Worm (Caenorhabditis elegans) whole organism, L2 larva: Measurements from ENCODE around the gene scl-27.

Source experiments
- blmp-1 ChIP-seq: sonication (generic microtip); optimal IDR thresholded peaks from 2 replicates; lab custom pipeline; 2017; ENCODE audit warnings: missing genetic modification characterization, mild to moderate bottlenecking, missing compliant biosample characterization, antibody characterized with exemption, moderate library complexity; ENCODE audit not compliant: insufficient read depth
- mdl-1 ChIP-seq, 2 experiments: fragments of 150-350 bp in 1 of 2; sonication (generic microtip) in 1 of 2; optimal IDR thresholded peaks; 2 replicates each; lab custom pipeline; 2017; ENCODE audit warnings: missing biosample characterization in 2 of 2, missing genetic modification characterization in 2 of 2
- ztf-11 ChIP-seq: sonication (generic microtip); optimal IDR thresholded peaks from 2 replicates; lab custom pipeline; 2017; ENCODE audit warnings: missing biosample characterization, missing genetic modification characterization

ce11 chrV:415072-415471 is 15.3 kb downstream of the scl-27 start:
- TF ChIP-seq mdl-1 (tag; optimal IDR thresholded peaks at IDR 0.05; lab: Kevin White, UChicago) (no peak), blmp-1 (tag; lab: Kevin White, UChicago) (no peak), ztf-11 (tag; lab: Kevin White, UChicago) (no peak)
